Worm (Caenorhabditis elegans) whole organism, L1 larva: Measurements from ENCODE around the gene Y39A1A.22.

Experiments used
- ama-1 ChIP-seq: fragments of 150-350 bp; optimal IDR thresholded peaks from 2 replicates; lab custom pipeline; 2014
- ces-1 ChIP-seq: fragments of 150-350 bp; optimal IDR thresholded peaks from 2 replicates; lab custom pipeline; 2014; ENCODE audit warnings: missing biosample characterization, missing genetic modification reagents, missing genetic modification characterization
- fkh-10 ChIP-seq: sonication (generic microtip); optimal IDR thresholded peaks from 2 replicates; lab custom pipeline; 2017; ENCODE audit warnings: missing biosample characterization, missing genetic modification reagents, missing genetic modification characterization
- hlh-17 ChIP-seq: fragments of 200-800 bp; sonication (Bioruptor generic); optimal IDR thresholded peaks from 2 replicates; lab custom pipeline; 2018; ENCODE audit warnings: missing genetic modification characterization, mild to moderate bottlenecking, missing compliant biosample characterization, moderate library complexity, borderline replicate concordance
- jun-1 ChIP-seq: fragments of 150-350 bp; optimal IDR thresholded peaks from 2 replicates; lab custom pipeline; 2014; ENCODE audit warnings: missing biosample characterization, missing genetic modification reagents, missing genetic modification characterization
- lin-14 ChIP-seq: fragments of 200-800 bp; sonication (Bioruptor generic); optimal IDR thresholded peaks from 2 replicates; lab custom pipeline; 2018; ENCODE audit warnings: mild to moderate bottlenecking, missing genetic modification characterization, moderate library complexity, missing compliant biosample characterization
- lin-39 ChIP-seq: fragments of 150-350 bp; optimal IDR thresholded peaks from 2 replicates; lab custom pipeline; 2014; ENCODE audit warnings: missing biosample characterization, missing genetic modification reagents, missing genetic modification characterization
- mdl-1 ChIP-seq, 2 experiments: fragments of 150-350 bp; optimal IDR thresholded peaks; 2 replicates each; lab custom pipeline; 2014 to 2017; ENCODE audit warnings: missing biosample characterization in 2 of 2, missing genetic modification characterization in 2 of 2, inconsistent platforms in 1 of 2
- nhr-237 ChIP-seq: fragments of 150-350 bp; optimal IDR thresholded peaks from 2 replicates; lab custom pipeline; 2014; ENCODE audit warnings: missing biosample characterization, missing genetic modification characterization
- nhr-90 ChIP-seq: sonication (generic microtip); optimal IDR thresholded peaks from 2 replicates; lab custom pipeline; 2016; ENCODE audit warnings: mild to moderate bottlenecking, missing genetic modification characterization, missing compliant biosample characterization; ENCODE audit not compliant: poor library complexity
- pqm-1 ChIP-seq: sonication (generic microtip); optimal IDR thresholded peaks from 3 replicates; lab custom pipeline; 2017; ENCODE audit warnings: missing biosample characterization, missing genetic modification characterization
- unc-98 ChIP-seq: fragments of 200-800 bp; sonication (Bioruptor generic); IDR thresholded peaks from 2 replicates; pipeline ENCODE4 v1.3.6; 2022; ENCODE audit warnings: missing genetic modification characterization, missing compliant biosample characterization
- zag-1 ChIP-seq: fragments of 150-350 bp; optimal IDR thresholded peaks from 2 replicates; lab custom pipeline; 2014; ENCODE audit warnings: missing biosample characterization, missing genetic modification characterization

- no peak for TF ChIP-seq nhr-90 (tag; lab: Kevin White, UChicago)
- TF ChIP-seq lin-14 (GFP tag; lab: Kevin White, UChicago) = no peak
- TF ChIP-seq ces-1 (GFP tag; lab: Kevin White, UChicago) = no peak
- TF ChIP-seq jun-1 = no peak
- TF ChIP-seq pqm-1 (tag; lab: Kevin White, UChicago) = no peak
- no peak for TF ChIP-seq zag-1 (tag; lab: Kevin White, UChicago)
- TF ChIP-seq nhr-237 (tag; lab: Kevin White, UChicago) = no peak
- TF ChIP-seq lin-39 (tag; lab: Kevin White, UChicago) = no peak
- no peak for TF ChIP-seq unc-98 (GFP tag; lab: Robert Waterston, UW)
- TF ChIP-seq fkh-10 (GFP tag; lab: Kevin White, UChicago) = no peak
- TF ChIP-seq hlh-17 (GFP tag; lab: Kevin White, UChicago) = no peak
- TF ChIP-seq ama-1 (lab: Kevin White, UChicago) = no peak
- no peak for TF ChIP-seq mdl-1 (tag; optimal IDR thresholded peaks at IDR 0.05; lab: Kevin White, UChicago)
These were observed 3.0 kb downstream of the Y39A1A.22 start for ce11 chrIII:10703833-10704232.
